4 worm cellular contexts compared by ENCODE assay signal in the genomic region with DNA sequence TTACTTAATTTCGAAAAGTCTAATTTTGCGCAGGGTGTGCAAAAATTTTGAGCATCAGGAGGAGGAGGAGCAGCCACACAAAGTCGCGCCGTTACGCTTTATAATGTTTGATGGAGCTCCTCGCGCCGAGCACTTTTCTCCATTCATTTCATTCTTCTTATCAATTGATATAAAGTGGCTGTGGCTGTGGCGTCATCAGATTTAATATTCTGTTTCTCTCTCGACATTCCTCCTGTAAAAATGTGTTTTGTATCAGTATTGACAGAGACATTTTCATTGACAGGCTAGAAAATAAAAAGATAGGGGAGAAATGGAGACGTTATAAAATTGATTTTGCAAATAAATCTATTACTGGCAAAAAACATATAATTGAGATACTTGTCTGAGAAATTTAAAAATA.
TF ChIP-seq lines count a peak whose summit lies in the region.

No protein-coding gene starts in this region.

TF ChIP-seq in whole organism, L1 larva, 84 proteins besides CTCF, POLR2A, EP300 and RAD21 (continued from another document):
- TF ChIP-seq grh-1 (GFP tag; IDR thresholded peaks at IDR 0.05; lab: Robert Waterston, UW) = no peak
- TF ChIP-seq nhr-20 (tag; optimal IDR thresholded peaks at IDR 0.05; lab: Kevin White, UChicago) = peak; percentile 1

TF ChIP-seq in whole organism, L2 larva, 48 proteins besides CTCF, POLR2A, EP300 and RAD21 (continued from another document):
- TF ChIP-seq C34F6.9 (tag; optimal IDR thresholded peaks at IDR 0.05; lab: Kevin White, UChicago) (no peak), sma-9 (GFP tag; optimal IDR thresholded peaks at IDR 0.05; lab: Kevin White, UChicago) (peak; percentile 29), sma-9 (tag; optimal IDR thresholded peaks at IDR 0.05; lab: Kevin White, UChicago) (no peak), ceh-16 (tag; optimal IDR thresholded peaks at IDR 0.05; lab: Kevin White, UChicago) (no peak), gmeb-1 (tag; optimal IDR thresholded peaks at IDR 0.05; lab: Kevin White, UChicago) (no peak), elt-1 (tag; optimal IDR thresholded peaks at IDR 0.05; lab: Kevin White, UChicago) (no peak), lin-13 (GFP tag; optimal IDR thresholded peaks at IDR 0.05; lab: Kevin White, UChicago) (no peak), fos-1 (tag; optimal IDR thresholded peaks at IDR 0.05; lab: Kevin White, UChicago) (peak; percentile 62), nhr-25 (tag; optimal IDR thresholded peaks at IDR 0.05; lab: Kevin White, UChicago) (no peak), nhr-12 (tag; optimal IDR thresholded peaks at IDR 0.05; lab: Kevin White, UChicago) (no peak), ztf-4 (tag; optimal IDR thresholded peaks at IDR 0.05; lab: Kevin White, UChicago) (no peak), elt-3 (tag; optimal IDR thresholded peaks at IDR 0.05; lab: Kevin White, UChicago) (no peak), F13H6.1 (tag; optimal IDR thresholded peaks at IDR 0.05; lab: Kevin White, UChicago) (peak; percentile 27), aly-2 (tag; optimal IDR thresholded peaks at IDR 0.05; lab: Kevin White, UChicago) (no peak), egl-27 (tag; optimal IDR thresholded peaks at IDR 0.05; lab: Kevin White, UChicago) (no peak), mdl-1 (tag; optimal IDR thresholded peaks at IDR 0.05; lab: Kevin White, UChicago) (no peak), peb-1 (tag; optimal IDR thresholded peaks at IDR 0.05; lab: Kevin White, UChicago) (no peak), lsy-2 (tag; optimal IDR thresholded peaks at IDR 0.05; lab: Kevin White, UChicago) (no peak), unc-39 (tag; optimal IDR thresholded peaks at IDR 0.05; lab: Kevin White, UChicago) (no peak), ceh-82 (tag; optimal IDR thresholded peaks at IDR 0.05; lab: Kevin White, UChicago) (no peak)
TF ChIP-seq in whole organism, L2 larva: peak in this region for 4.

TF ChIP-seq in whole organism, L4 larva, 104 proteins besides CTCF, POLR2A, EP300 and RAD21 (continued from another document):
- peak; percentile 81 for TF ChIP-seq pqm-1 (tag; optimal IDR thresholded peaks at IDR 0.05; lab: Kevin White, UChicago)
- TF ChIP-seq F26F4.8 (GFP tag; conservative IDR thresholded peaks at IDR 0.05; lab: Robert Waterston, UW) = no peak
- peak; percentile 32 for TF ChIP-seq mes-2 (tag; optimal IDR thresholded peaks at IDR 0.05; lab: Kevin White, UChicago; ENCODE audit: poor library complexity, severe bottlenecking)
- TF ChIP-seq nhr-28 (tag; optimal IDR thresholded peaks at IDR 0.05; lab: Kevin White, UChicago) = peak; percentile 79
- TF ChIP-seq hlh-11 (tag; optimal IDR thresholded peaks at IDR 0.05; lab: Kevin White, UChicago) = peak; percentile 77
- no peak for TF ChIP-seq ctbp-1 (GFP tag; IDR thresholded peaks at IDR 0.05; lab: Robert Waterston, UW)

TF ChIP-seq in whole organism, young adult, 124 proteins besides CTCF, POLR2A, EP300 and RAD21 (continued from another document):
- TF ChIP-seq cebp-1 (GFP tag; IDR thresholded peaks at IDR 0.05; lab: Robert Waterston, UW) = no peak
- TF ChIP-seq cebp-1 (tag; optimal IDR thresholded peaks at IDR 0.05; lab: Kevin White, UChicago) = no peak
- TF ChIP-seq K11D2.4 (GFP tag; IDR thresholded peaks at IDR 0.05; lab: Robert Waterston, UW) = no peak
- no peak for TF ChIP-seq ztf-22 (GFP tag; optimal IDR thresholded peaks at IDR 0.05; lab: Kevin White, UChicago)
- TF ChIP-seq gei-17 (GFP tag; optimal IDR thresholded peaks at IDR 0.05; lab: Kevin White, UChicago) = no peak
- TF ChIP-seq nfyb-1 (GFP tag; IDR thresholded peaks at IDR 0.05; lab: Robert Waterston, UW) = no peak
- no peak for TF ChIP-seq Y53F4B.3 (GFP tag; IDR thresholded peaks at IDR 0.05; lab: Robert Waterston, UW)
- TF ChIP-seq lin-35 (GFP tag; optimal IDR thresholded peaks at IDR 0.05; lab: Kevin White, UChicago) = no peak
- peak; percentile 41; the same call in 1 of the 2 replicates for TF ChIP-seq dox-1 (GFP tag; IDR thresholded peaks at IDR 0.05; lab: Robert Waterston, UW)
